Fruit fly (Drosophila melanogaster) whole organism, embryonic: ENCODE measurements around the gene RfC3.

ENCODE experiments used
- CG6854 ChIP-seq: fragments of 200-800 bp; sonication (Bioruptor generic); optimal IDR thresholded peaks from 3 replicates; lab custom pipeline; 2017; ENCODE audit warnings: missing biosample characterization, mild to moderate bottlenecking, missing genetic modification characterization
- HmgD ChIP-seq: fragments of 200-800 bp; sonication (Bioruptor generic); optimal IDR thresholded peaks from 3 replicates; lab custom pipeline; 2016; ENCODE audit warnings: missing biosample characterization, missing genetic modification characterization
- klu ChIP-seq: fragments of 200-800 bp; sonication (Bioruptor generic); IDR thresholded peaks from 2 replicates; pipeline ENCODE4 v1.3.6; 2022; ENCODE audit warnings: missing biosample characterization, missing genetic modification characterization
- pfk ChIP-seq: fragments of 200-800 bp; sonication (Bioruptor generic); optimal IDR thresholded peaks from 2 replicates; lab custom pipeline; 2018; ENCODE audit warnings: missing biosample characterization, mild to moderate bottlenecking, missing genetic modification characterization, moderate library complexity
- ttk ChIP-seq: fragments of 200-800 bp; sonication (Bioruptor generic); IDR thresholded peaks from 2 replicates; pipeline ENCODE4 v2.1.2; 2022; ENCODE audit warnings: missing biosample characterization, missing genetic modification characterization
- usp ChIP-seq: fragments of >200 bp; optimal IDR thresholded peaks from 2 replicates; lab custom pipeline; 2017; ENCODE audit warnings: missing biosample characterization, missing genetic modification characterization

- TF ChIP-seq usp (no peak), CG6854 (GFP tag; lab: Kevin White, UChicago) (no peak), ttk (GFP tag; lab: Robert Waterston, UW) (no peak), HmgD (no peak), klu (GFP tag; lab: Robert Waterston, UW) (no peak), pfk (GFP tag; lab: Kevin White, UChicago) (no peak)
These were observed 50.0 kb downstream of the RfC3 start for dm6 chr2L:10468978-10469377.
